Worm (Caenorhabditis elegans): Measurements from ENCODE around the gene rgs-11.
A peak's percentile ranks its signal among the peaks of the same experiment; 100 is the strongest.

ce11 chrX:14938188-14938587 lies 26.2 kb upstream of the rgs-11 start:
- peak; percentile 56 for TF ChIP-seq snpc-1.1 (tag; optimal IDR thresholded peaks at IDR 0.05; ENCODE audit: insufficient read depth)
- TF ChIP-seq B0261.1 (tag; optimal IDR thresholded peaks at IDR 0.05), result no peak
- TF ChIP-seq snpc-3.4 (tag; optimal IDR thresholded peaks at IDR 0.05), result no peak
- TF ChIP-seq ztf-18 (tag; optimal IDR thresholded peaks at IDR 0.05), result no peak
- no peak for TF ChIP-seq F22D6.2 (tag; optimal IDR thresholded peaks at IDR 0.05)
- no peak for TF ChIP-seq unc-62 (GFP tag; optimal IDR thresholded peaks at IDR 0.05)
- TF ChIP-seq lag-1 (GFP tag; IDR thresholded peaks at IDR 0.05), result no peak
- no peak for TF ChIP-seq attf-3 (GFP tag; conservative IDR thresholded peaks at IDR 0.05)
- no peak for TF ChIP-seq T07F8.4 (tag; optimal IDR thresholded peaks at IDR 0.05)
- TF ChIP-seq athp-1 (tag; optimal IDR thresholded peaks at IDR 0.05), result no peak
- peak; percentile 44 for TF ChIP-seq snpc-4 (GFP tag; optimal IDR thresholded peaks at IDR 0.05)
- TF ChIP-seq snpc-4 (tag; optimal IDR thresholded peaks at IDR 0.05), result peak; percentile 62 to 94 (median 84)

Measured in whole organism, young adult.